Fruit fly (Drosophila melanogaster): Measurements from ENCODE around the gene Gad1.

DNA sequence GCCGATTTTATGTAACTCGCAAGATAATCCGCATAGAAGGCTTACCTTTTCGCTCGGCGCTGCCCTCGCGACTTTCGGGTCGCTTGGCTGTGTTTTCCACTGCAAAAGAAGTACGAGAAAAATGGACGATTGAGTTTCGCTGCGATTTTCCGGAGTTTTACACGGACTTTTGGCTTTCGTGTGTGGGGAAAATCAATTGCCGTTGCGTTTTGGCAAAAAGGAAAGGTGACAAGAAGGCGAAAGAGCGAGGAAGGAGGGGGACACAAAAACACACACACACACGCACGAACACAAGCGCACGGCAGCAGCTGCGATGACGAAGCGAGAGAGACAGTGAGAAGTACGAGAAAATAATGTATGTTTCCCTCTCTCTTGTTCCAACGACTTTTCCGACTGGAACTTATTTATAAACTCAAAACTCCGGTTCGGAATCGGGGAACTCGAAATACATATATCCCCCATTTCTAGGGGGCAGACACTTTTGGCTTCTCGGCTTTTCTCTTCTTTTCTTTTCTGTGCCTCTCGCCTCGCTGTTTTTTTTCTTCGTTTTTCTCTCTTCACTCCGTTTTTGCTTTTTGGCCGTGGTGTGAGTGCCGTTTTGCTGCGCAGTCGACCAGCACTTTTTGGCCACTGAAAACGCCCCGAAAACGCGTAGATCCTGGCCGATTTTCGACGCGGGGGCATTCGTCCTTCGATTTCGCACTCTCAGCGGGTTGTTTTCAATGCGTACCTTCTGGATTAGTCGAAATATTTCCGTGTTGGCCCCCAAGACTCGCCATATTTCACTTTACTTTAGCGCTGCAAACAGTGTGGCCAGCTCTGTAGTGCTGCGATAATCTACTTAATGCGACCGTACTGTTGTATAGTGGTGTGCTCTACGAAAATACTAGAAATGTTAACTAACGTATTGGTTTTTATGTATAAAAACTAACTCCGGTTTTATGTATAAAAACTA is 45.5 kb upstream of the Gad1 start, which contains the start of gene ens:
- no peak for TF ChIP-seq CG8478 (optimal IDR thresholded peaks at IDR 0.05)
- peak in 1 of 2 experiments; percentile 18 for TF ChIP-seq CTCF (optimal IDR thresholded peaks at IDR 0.05)

All from S2 (cell line).